Worm (Caenorhabditis elegans) whole organism, young adult: Measurements from ENCODE around the gene rbm-25.
A peak's percentile ranks its signal among the peaks of the same experiment; 100 is the strongest.

Experiments
- F37B4.10 ChIP-seq: fragments of 200-800 bp; sonication (Bioruptor generic); IDR thresholded peaks from 2 replicates; pipeline ENCODE4 v1.3.6; 2022; ENCODE audit warnings: missing genetic modification characterization, missing compliant biosample characterization
- F57C9.4 ChIP-seq: sonication (generic microtip); optimal IDR thresholded peaks from 2 replicates; lab custom pipeline; 2017; ENCODE audit warnings: mild to moderate bottlenecking, missing genetic modification characterization, missing compliant biosample characterization
- K12H6.12 ChIP-seq: fragments of 200-800 bp; sonication (Bioruptor generic); optimal IDR thresholded peaks from 2 replicates; lab custom pipeline; 2018; ENCODE audit warnings: mild to moderate bottlenecking, missing genetic modification characterization, missing compliant biosample characterization
- ama-1 ChIP-seq, 3 experiments: fragments of 150-350 bp in 1 of 3; sonication (generic microtip) in 2 of 3; optimal IDR thresholded peaks; 2 replicates each; lab custom pipeline; 2014 to 2018; ENCODE audit warnings: missing biosample characterization in 2 of 3, missing genetic modification characterization in 2 of 3, missing genetic modification reagents in 2 of 3
- attf-3 ChIP-seq: fragments of 200-800 bp; sonication (Bioruptor generic); conservative IDR thresholded peaks from 2 replicates; pipeline ENCODE4 v1.3.6; 2022; ENCODE audit warnings: missing genetic modification reagents, missing genetic modification characterization, missing compliant biosample characterization
- bed-1 ChIP-seq: fragments of 200-800 bp; sonication (Bioruptor generic); IDR thresholded peaks from 2 replicates; pipeline ENCODE4 v1.3.6; 2022; ENCODE audit warnings: missing genetic modification reagents, missing genetic modification characterization, missing compliant biosample characterization
- dpl-1 ChIP-seq: fragments of 150-350 bp; optimal IDR thresholded peaks from 2 replicates; lab custom pipeline; 2014; ENCODE audit warnings: missing biosample characterization, missing genetic modification reagents, missing genetic modification characterization
- egl-44 ChIP-seq: fragments of 200-800 bp; sonication (Bioruptor generic); IDR thresholded peaks from 2 replicates; pipeline ENCODE4 v1.3.6; 2022; ENCODE audit warnings: missing genetic modification reagents, missing genetic modification characterization, missing compliant biosample characterization
- gei-17 ChIP-seq: fragments of 200-800 bp; sonication (Bioruptor generic); optimal IDR thresholded peaks from 2 replicates; lab custom pipeline; 2018; ENCODE audit warnings: mild to moderate bottlenecking, missing genetic modification characterization, missing compliant biosample characterization
- pha-4 ChIP-seq: fragments of 150-350 bp; sonication (generic microtip); optimal IDR thresholded peaks from 2 replicates; lab custom pipeline; 2014; ENCODE audit warnings: missing biosample characterization, missing genetic modification reagents, missing genetic modification characterization
- snpc-4 ChIP-seq, 5 experiments: fragments of 150-350 bp in 1 of 5; sonication (generic microtip) in 4 of 5; optimal IDR thresholded peaks; 2 replicates each; lab custom pipeline; 2014 to 2018; ENCODE audit warnings: missing genetic modification characterization in 5 of 5, missing biosample characterization in 3 of 5, antibody characterized with exemption in 2 of 5, mild to moderate bottlenecking in 2 of 5, missing compliant biosample characterization in 2 of 5, missing genotype in 2 of 5, moderate library complexity in 2 of 5, missing genetic modification reagents in 1 of 5
- unc-62 ChIP-seq: fragments of 150-350 bp; optimal IDR thresholded peaks from 2 replicates; lab custom pipeline; 2014; ENCODE audit warnings: missing biosample characterization, missing genetic modification reagents, missing genetic modification characterization
- ztf-28 ChIP-seq: fragments of 200-800 bp; sonication (Bioruptor generic); IDR thresholded peaks from 2 replicates; pipeline ENCODE4 v1.3.6; 2022; ENCODE audit warnings: missing genetic modification reagents, missing genetic modification characterization, missing compliant biosample characterization
- ztf-6 ChIP-seq: fragments of 200-800 bp; sonication (Bioruptor generic); IDR thresholded peaks from 2 replicates; pipeline ENCODE4 v1.3.6; 2022; ENCODE audit warnings: missing genetic modification reagents, missing genetic modification characterization, missing compliant biosample characterization

DNA sequence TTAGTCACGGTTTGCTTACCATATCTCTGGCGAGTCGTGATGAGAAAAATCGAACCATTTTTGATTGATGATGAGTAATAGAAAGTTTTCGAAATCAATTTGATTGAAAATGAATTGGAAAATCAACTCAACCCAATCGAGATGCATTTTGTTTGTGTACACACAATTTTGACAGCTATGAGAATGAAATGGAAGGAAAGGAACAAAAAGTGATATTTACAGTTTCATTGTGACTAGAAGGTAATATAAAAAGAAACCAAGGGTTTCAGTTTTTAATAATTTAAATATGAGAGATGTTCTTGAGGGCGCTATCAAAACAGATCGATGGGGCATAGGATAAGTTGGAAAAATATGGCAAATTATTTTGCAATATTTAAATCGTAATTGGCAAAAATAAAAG, 19.1 kb downstream of the rbm-25 start, which contains the start of gene cal-1:
- TF ChIP-seq unc-62 (peak; percentile 10), egl-44 (GFP tag; lab: Robert Waterston, UW) (no peak), bed-1 (GFP tag; lab: Robert Waterston, UW) (no peak), dpl-1 (GFP tag; lab: Kevin White, UChicago) (no peak), snpc-4 (GFP tag; optimal IDR thresholded peaks at IDR 0.05; lab: Kevin White, UChicago) (no peak), snpc-4 (tag; optimal IDR thresholded peaks at IDR 0.05; lab: Kevin White, UChicago) (no peak), gei-17 (GFP tag; lab: Kevin White, UChicago) (no peak), ztf-6 (GFP tag; lab: Robert Waterston, UW) (no peak), F57C9.4 (tag; lab: Kevin White, UChicago) (no peak), attf-3 (GFP tag; lab: Robert Waterston, UW) (no peak), pha-4 (tag; lab: Kevin White, UChicago) (no peak), K12H6.12 (no peak), ztf-28 (GFP tag; lab: Robert Waterston, UW) (no peak), ama-1 (optimal IDR thresholded peaks at IDR 0.05; lab: Kevin White, UChicago) (no peak), ama-1 (GFP tag; optimal IDR thresholded peaks at IDR 0.05; lab: Kevin White, UChicago) (no peak), F37B4.10 (GFP tag; lab: Robert Waterston, UW) (no peak)
